Fruit fly (Drosophila melanogaster) whole organism, embryonic: ENCODE measurements around the gene tbc.

Experiments used
- Adf1 ChIP-seq: fragments of 200-800 bp; sonication (Bioruptor generic); IDR thresholded peaks from 2 replicates; pipeline ENCODE4 v1.3.6; 2022; ENCODE audit warnings: missing biosample characterization, missing genetic modification characterization
- C15 ChIP-seq: fragments of 200-800 bp; sonication (Bioruptor generic); IDR thresholded peaks from 3 replicates; pipeline ENCODE4 v1.3.6; 2022; ENCODE audit warnings: missing biosample characterization, missing genetic modification characterization
- CG1024 ChIP-seq: fragments of 200-800 bp; sonication (Bioruptor generic); IDR thresholded peaks from 2 replicates; pipeline ENCODE4 v1.3.6; 2022; ENCODE audit warnings: missing biosample characterization, missing genetic modification characterization
- CG11085 ChIP-seq: fragments of 200-800 bp; sonication (Bioruptor generic); IDR thresholded peaks from 2 replicates; pipeline ENCODE4 v1.3.6; 2022; ENCODE audit warnings: missing biosample characterization, missing genetic modification characterization
- CG13287 ChIP-seq: fragments of 200-800 bp; sonication (Bioruptor generic); IDR thresholded peaks from 2 replicates; pipeline ENCODE4 v1.3.6; 2022; ENCODE audit warnings: missing biosample characterization, missing genetic modification characterization; ENCODE audit not compliant: partially characterized antibody
- CG14014 ChIP-seq: fragments of 200-800 bp; sonication (Bioruptor generic); IDR thresholded peaks from 2 replicates; pipeline ENCODE4 v1.3.6; 2022; ENCODE audit warnings: missing biosample characterization, missing genetic modification characterization
- CG1602 ChIP-seq: fragments of 200-800 bp; sonication (Bioruptor generic); optimal IDR thresholded peaks from 3 replicates; lab custom pipeline; 2016; ENCODE audit warnings: missing biosample characterization, missing genetic modification characterization
- CG1603 ChIP-seq: fragments of 200-800 bp; sonication (Bioruptor generic); optimal IDR thresholded peaks from 2 replicates; lab custom pipeline; 2019; ENCODE audit warnings: missing biosample characterization, mild to moderate bottlenecking, missing genetic modification characterization, moderate library complexity
- CG18619 ChIP-seq: fragments of 200-800 bp; sonication (Bioruptor generic); optimal IDR thresholded peaks from 3 replicates; lab custom pipeline; 2017; ENCODE audit warnings: missing biosample characterization, mild to moderate bottlenecking, missing genetic modification characterization
- CG2129 ChIP-seq: fragments of 200-800 bp; sonication (Bioruptor generic); IDR thresholded peaks from 2 replicates; pipeline ENCODE4 v1.3.6; 2022; ENCODE audit warnings: missing biosample characterization, missing genetic modification characterization; ENCODE audit not compliant: partially characterized antibody
- CG31365 ChIP-seq: fragments of 200-800 bp; sonication (Bioruptor generic); optimal IDR thresholded peaks from 2 replicates; lab custom pipeline; 2018; ENCODE audit warnings: missing biosample characterization, mild to moderate bottlenecking, missing genetic modification characterization
- CG3407 ChIP-seq: fragments of 200-800 bp; sonication (Bioruptor generic); optimal IDR thresholded peaks from 2 replicates; lab custom pipeline; 2018; ENCODE audit warnings: missing biosample characterization, mild to moderate bottlenecking, missing genetic modification characterization
- CG3726 ChIP-seq: fragments of 200-800 bp; sonication (Bioruptor generic); IDR thresholded peaks from 3 replicates; pipeline ENCODE4, ENCODE4 v1.3.6; 2022; ENCODE audit warnings: missing biosample characterization, missing genetic modification characterization
- CG3838 ChIP-seq: fragments of 200-800 bp; sonication (Bioruptor generic); optimal IDR thresholded peaks from 3 replicates; lab custom pipeline; 2016; ENCODE audit warnings: missing biosample characterization, missing genetic modification characterization
- CG4424 ChIP-seq: fragments of 200-800 bp; sonication (Bioruptor generic); optimal IDR thresholded peaks from 3 replicates; lab custom pipeline; 2016; ENCODE audit warnings: missing biosample characterization, missing genetic modification characterization
- CG5180 ChIP-seq: fragments of 200-800 bp; sonication (Bioruptor generic); optimal IDR thresholded peaks from 3 replicates; lab custom pipeline; 2017; ENCODE audit warnings: missing biosample characterization, missing genetic modification characterization, mild to moderate bottlenecking, moderate library complexity, missing genetic modification reagents
- CG7963 ChIP-seq: fragments of 200-800 bp; sonication (Bioruptor generic); IDR thresholded peaks from 3 replicates; pipeline ENCODE4 v1.3.6; 2022; ENCODE audit warnings: missing biosample characterization, missing genetic modification characterization; ENCODE audit not compliant: partially characterized antibody
- CG9437 ChIP-seq: fragments of 200-800 bp; sonication (Bioruptor generic); optimal IDR thresholded peaks from 2 replicates; lab custom pipeline; 2018; ENCODE audit warnings: missing biosample characterization, mild to moderate bottlenecking, missing genetic modification characterization
- Camta ChIP-seq: fragments of 200-800 bp; sonication (Bioruptor generic); optimal IDR thresholded peaks from 2 replicates; lab custom pipeline; 2016; ENCODE audit warnings: missing biosample characterization, missing genetic modification characterization
- E2f2 ChIP-seq: fragments of 200-800 bp; sonication (Bioruptor generic); IDR thresholded peaks from 2 replicates; pipeline ENCODE4 v1.3.6; 2022; ENCODE audit warnings: missing biosample characterization, missing genetic modification characterization
- Elba2 ChIP-seq: fragments of 200-800 bp; sonication (Bioruptor generic); optimal IDR thresholded peaks from 3 replicates; lab custom pipeline; 2016; ENCODE audit warnings: missing biosample characterization, missing genetic modification characterization
- Fer3 ChIP-seq: fragments of 200-800 bp; sonication (Bioruptor generic); optimal IDR thresholded peaks from 2 replicates; lab custom pipeline; 2018; ENCODE audit warnings: missing biosample characterization, mild to moderate bottlenecking, missing genetic modification characterization, moderate library complexity
- Hr3 ChIP-seq: fragments of 200-800 bp; sonication (Bioruptor generic); optimal IDR thresholded peaks from 3 replicates; lab custom pipeline; 2016; ENCODE audit warnings: missing biosample characterization, missing genetic modification characterization
- Hr39 ChIP-seq: fragments of >200 bp; optimal IDR thresholded peaks from 2 replicates; lab custom pipeline; 2017
- Hr51 ChIP-seq, 2 experiments: fragments of 200-800 bp; sonication (Bioruptor generic); optimal IDR thresholded peaks; 2 replicates in 1 of 2; 3 replicates in 1 of 2; lab custom pipeline; 2016 to 2018; ENCODE audit warnings: missing biosample characterization in 2 of 2, missing genetic modification characterization in 2 of 2, mild to moderate bottlenecking in 1 of 2, moderate library complexity in 1 of 2
- Jarid2 ChIP-seq: fragments of 200-800 bp; sonication (Bioruptor generic); optimal IDR thresholded peaks from 3 replicates; lab custom pipeline; 2017; ENCODE audit warnings: mild to moderate bottlenecking, missing biosample characterization, missing genetic modification reagents, missing genetic modification characterization
- MBD-R2 ChIP-seq: fragments of 200-800 bp; sonication (Bioruptor generic); IDR thresholded peaks from 2 replicates; pipeline ENCODE4 v1.3.6; 2022; ENCODE audit warnings: missing biosample characterization, missing genetic modification characterization
- Nf-YB ChIP-seq: fragments of 200-800 bp; sonication (Bioruptor generic); optimal IDR thresholded peaks from 3 replicates; lab custom pipeline; 2019; ENCODE audit warnings: missing biosample characterization, mild to moderate bottlenecking, missing genetic modification characterization, moderate library complexity
- Opbp ChIP-seq: fragments of 200-800 bp; sonication (Bioruptor generic); IDR thresholded peaks from 3 replicates; pipeline ENCODE4 v1.3.6; 2022; ENCODE audit warnings: missing biosample characterization, missing genetic modification characterization; ENCODE audit not compliant: partially characterized antibody
- Poxn ChIP-seq: fragments of 200-800 bp; sonication (Bioruptor generic); IDR thresholded peaks from 2 replicates; pipeline ENCODE4 v1.3.6; 2022; ENCODE audit warnings: missing biosample characterization, missing genetic modification characterization
- Ptx1 ChIP-seq: fragments of 200-800 bp; sonication (Bioruptor generic); IDR thresholded peaks from 2 replicates; pipeline ENCODE4 v1.3.6; 2022; ENCODE audit warnings: missing biosample characterization, missing genetic modification characterization
- Six4 ChIP-seq: fragments of 200-800 bp; sonication (Bioruptor generic); optimal IDR thresholded peaks from 2 replicates; lab custom pipeline; 2016; ENCODE audit warnings: missing biosample characterization, missing genetic modification characterization
- amos ChIP-seq: fragments of 200-800 bp; sonication (Bioruptor generic); IDR thresholded peaks from 2 replicates; pipeline ENCODE4 v1.3.6; 2022; ENCODE audit warnings: missing biosample characterization, missing genetic modification characterization; ENCODE audit not compliant: partially characterized antibody
- cato ChIP-seq: fragments of 200-800 bp; sonication (Bioruptor generic); optimal IDR thresholded peaks from 2 replicates; lab custom pipeline; 2016; ENCODE audit warnings: missing biosample characterization, missing genetic modification characterization, borderline replicate concordance
- chn ChIP-seq: fragments of 200-800 bp; sonication (Bioruptor generic); optimal IDR thresholded peaks from 2 replicates; lab custom pipeline; 2016; ENCODE audit warnings: missing biosample characterization, missing genetic modification characterization
- fd64A ChIP-seq: fragments of 200-800 bp; sonication (Bioruptor generic); optimal IDR thresholded peaks from 3 replicates; lab custom pipeline; 2018; ENCODE audit warnings: missing biosample characterization, mild to moderate bottlenecking, missing genetic modification characterization
- fru ChIP-seq: fragments of >200 bp; optimal IDR thresholded peaks from 2 replicates; lab custom pipeline; 2017
- gce ChIP-seq: fragments of 200-800 bp; sonication (Bioruptor generic); IDR thresholded peaks from 3 replicates; pipeline ENCODE4 v1.3.6; 2022; ENCODE audit warnings: missing biosample characterization, missing genetic modification characterization
- hbn ChIP-seq: fragments of 200-800 bp; sonication (Bioruptor generic); IDR thresholded peaks from 2 replicates; pipeline ENCODE4 v1.3.6; 2022; ENCODE audit warnings: missing biosample characterization, missing genetic modification characterization; ENCODE audit not compliant: partially characterized antibody
- hth ChIP-seq: fragments of >200 bp; optimal IDR thresholded peaks from 2 replicates; lab custom pipeline; 2017; ENCODE audit warnings: inconsistent platforms
- kah ChIP-seq: fragments of 200-800 bp; sonication (Bioruptor generic); optimal IDR thresholded peaks from 2 replicates; lab custom pipeline; 2018; ENCODE audit warnings: missing biosample characterization, mild to moderate bottlenecking, missing genetic modification characterization
- lola ChIP-seq, 3 experiments: fragments of >200 bp in 2 of 3; fragments of 200-800 bp in 1 of 3; sonication (Bioruptor generic) in 1 of 3; optimal IDR thresholded peaks; 2 replicates each; lab custom pipeline; 2017 to 2019; ENCODE audit warnings: missing biosample characterization in 3 of 3, missing genetic modification characterization in 3 of 3, mild to moderate bottlenecking in 1 of 3, moderate library complexity in 1 of 3
- luna ChIP-seq: fragments of 200-800 bp; sonication (Bioruptor generic); optimal IDR thresholded peaks from 2 replicates; lab custom pipeline; 2016; ENCODE audit warnings: missing biosample characterization, missing genetic modification characterization
- onecut ChIP-seq: fragments of 200-800 bp; sonication (Bioruptor generic); IDR thresholded peaks from 2 replicates; pipeline ENCODE4 v1.3.6; 2022; ENCODE audit warnings: missing biosample characterization, missing genetic modification characterization
- salm ChIP-seq: fragments of 200-800 bp; sonication (Bioruptor generic); optimal IDR thresholded peaks from 2 replicates; lab custom pipeline; 2018; ENCODE audit warnings: missing biosample characterization, mild to moderate bottlenecking, missing genetic modification characterization
- schlank ChIP-seq: fragments of 200-800 bp; sonication (Bioruptor generic); optimal IDR thresholded peaks from 2 replicates; lab custom pipeline; 2018; ENCODE audit warnings: missing biosample characterization, mild to moderate bottlenecking, missing genetic modification characterization
- sim ChIP-seq: fragments of 200-800 bp; sonication (Bioruptor generic); IDR thresholded peaks from 2 replicates; pipeline ENCODE4 v1.3.6; 2022; ENCODE audit warnings: missing biosample characterization, missing genetic modification characterization
- tup ChIP-seq: fragments of 200-800 bp; sonication (Bioruptor generic); optimal IDR thresholded peaks from 2 replicates; lab custom pipeline; 2016; ENCODE audit warnings: missing biosample characterization, mild to moderate bottlenecking, missing genetic modification characterization, moderate library complexity
- vvl ChIP-seq: fragments of 200-800 bp; sonication (Bioruptor generic); IDR thresholded peaks from 2 replicates; pipeline ENCODE4 v1.3.6; 2022; ENCODE audit warnings: missing biosample characterization, missing genetic modification characterization
- wdn ChIP-seq: fragments of 200-800 bp; sonication (Bioruptor generic); IDR thresholded peaks from 2 replicates; pipeline ENCODE4 v1.3.6; 2022; ENCODE audit warnings: missing biosample characterization, missing genetic modification characterization

The tbc gene

dm6 chrX:20502776-20503503 lies 53.8 kb downstream of the tbc start (continued):
- TF ChIP-seq wdn (GFP tag; lab: Robert Waterston, UW): no peak
- TF ChIP-seq E2f2: 0 out of 2 replicates have a peak, but pooled peaks have one; percentile 20
- no peak for TF ChIP-seq Nf-YB (GFP tag; lab: Kevin White, UChicago)
- TF ChIP-seq vvl (GFP tag; lab: Robert Waterston, UW): 0 out of 2 replicates have a peak, but pooled peaks have one; percentile 44
- no peak for TF ChIP-seq Opbp (GFP tag; lab: Robert Waterston, UW)
- TF ChIP-seq Elba2: no peak
- TF ChIP-seq schlank: no peak
- TF ChIP-seq chn (GFP tag; lab: Kevin White, UChicago): peak; percentile 3
- no peak for TF ChIP-seq CG1024 (GFP tag; lab: Robert Waterston, UW)
- no peak for TF ChIP-seq hth (lab: Kevin White, UChicago)
- TF ChIP-seq CG7963 (GFP tag; lab: Robert Waterston, UW): no peak
- TF ChIP-seq CG9437 (GFP tag; lab: Kevin White, UChicago): peak; percentile 49
- no peak for TF ChIP-seq lola (GFP tag; optimal IDR thresholded peaks at IDR 0.05; lab: Kevin White, UChicago)
- no peak for TF ChIP-seq MBD-R2 (GFP tag; lab: Robert Waterston, UW)
- no peak for TF ChIP-seq Six4 (GFP tag; lab: Kevin White, UChicago)
- TF ChIP-seq Adf1: peak; percentile 18; the same call in 1 of the 2 replicates
- TF ChIP-seq Ptx1 (GFP tag; lab: Robert Waterston, UW): peak; percentile 65
- TF ChIP-seq gce (GFP tag; lab: Robert Waterston, UW): no peak
- TF ChIP-seq hbn (GFP tag; lab: Robert Waterston, UW): no peak
- no peak for TF ChIP-seq Hr39 (lab: Kevin White, UChicago)
- TF ChIP-seq Poxn (GFP tag; lab: Robert Waterston, UW): no peak
- peak; percentile 4; the same call in 1 of the 2 replicates for TF ChIP-seq onecut (GFP tag; lab: Robert Waterston, UW)
- TF ChIP-seq fd64A (GFP tag; lab: Kevin White, UChicago): no peak
- no peak for TF ChIP-seq sim (GFP tag; lab: Robert Waterston, UW)
- peak; percentile 20 for TF ChIP-seq CG5180 (GFP tag; lab: Kevin White, UChicago)
- TF ChIP-seq cato (GFP tag; lab: Kevin White, UChicago): no peak
- no peak for TF ChIP-seq CG3838 (GFP tag; lab: Kevin White, UChicago)
- TF ChIP-seq fru (lab: Kevin White, UChicago): no peak
- peak; percentile 13 for TF ChIP-seq CG4424
- no peak for TF ChIP-seq tup (GFP tag; lab: Kevin White, UChicago)
- TF ChIP-seq Camta (GFP tag; lab: Kevin White, UChicago): no peak
- TF ChIP-seq C15: no peak
- TF ChIP-seq Fer3 (tag; lab: Kevin White, UChicago): peak; percentile 38
- TF ChIP-seq CG18619: no peak
- no peak for TF ChIP-seq CG3726 (GFP tag; lab: Robert Waterston, UW)
- TF ChIP-seq Hr51 (GFP tag; optimal IDR thresholded peaks at IDR 0.05; lab: Kevin White, UChicago): peak in 1 of 2 experiments; percentile 61
- TF ChIP-seq amos (GFP tag; lab: Robert Waterston, UW): no peak; the same call in 1 of the 2 replicates
- no peak for TF ChIP-seq CG13287 (GFP tag; lab: Robert Waterston, UW)
- TF ChIP-seq luna (GFP tag; lab: Kevin White, UChicago): no peak
- no peak for TF ChIP-seq CG1602 (GFP tag; lab: Kevin White, UChicago)
- TF ChIP-seq CG2129: no peak
- no peak for TF ChIP-seq salm (tag; lab: Kevin White, UChicago)
- no peak for TF ChIP-seq CG14014 (GFP tag; lab: Robert Waterston, UW)
- TF ChIP-seq CG3407 (GFP tag; lab: Kevin White, UChicago): no peak
- no peak for TF ChIP-seq Jarid2 (GFP tag; lab: Kevin White, UChicago)
- no peak for TF ChIP-seq kah (GFP tag; lab: Kevin White, UChicago)
- TF ChIP-seq CG11085: no peak
- no peak for TF ChIP-seq CG31365 (tag; lab: Kevin White, UChicago)
- peak; percentile 9 for TF ChIP-seq Hr3 (GFP tag; lab: Kevin White, UChicago)
- peak; percentile 12 for TF ChIP-seq CG1603 (tag; lab: Kevin White, UChicago)
